Fruit fly (Drosophila melanogaster): Measurements from ENCODE around the gene CG8478.

Gene CG8478

DNA sequence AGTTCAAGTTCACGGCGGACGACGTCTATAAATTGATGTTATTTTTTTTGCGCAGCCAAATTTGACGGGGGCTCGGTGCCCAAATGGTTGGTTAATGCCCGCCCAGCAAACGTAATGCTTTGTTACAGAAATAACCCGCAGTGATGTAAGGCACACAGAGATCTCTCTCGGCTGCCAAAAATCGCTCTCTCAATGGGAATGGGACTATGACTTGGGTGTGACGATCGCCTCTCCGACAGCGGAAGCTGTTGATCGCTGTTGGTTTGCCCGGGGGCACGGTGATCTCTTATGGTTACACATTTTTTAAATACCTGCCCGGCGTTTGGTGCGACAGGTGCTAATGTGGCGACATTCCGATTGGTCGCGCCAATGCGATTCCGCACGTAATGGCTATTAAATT lies 6.7 kb downstream of the CG8478 start (continued):
- TF ChIP-seq Pdp1 (GFP tag; optimal IDR thresholded peaks at IDR 0.05) (peak in 1 of 2 experiments; percentile 97), CG2199 (GFP tag; IDR thresholded peaks at IDR 0.05) (no peak), TFAM (GFP tag; optimal IDR thresholded peaks at IDR 0.05) (no peak), CG4730 (GFP tag; IDR thresholded peaks at IDR 0.05) (no peak), BtbVII (GFP tag; optimal IDR thresholded peaks at IDR 0.05) (no peak), hkb (optimal IDR thresholded peaks at IDR 0.05) (no peak), hkb (GFP tag; IDR thresholded peaks at IDR 0.05) (no peak), CG34224 (GFP tag; IDR thresholded peaks at IDR 0.05; ENCODE audit: partially characterized antibody) (0 out of 3 replicates have a peak, but pooled peaks have one; percentile 26), chinmo (GFP tag; IDR thresholded peaks at IDR 0.05; ENCODE audit: partially characterized antibody) (peak; percentile 86; the same call in 3 of the 4 replicates), CG16863 (GFP tag; optimal IDR thresholded peaks at IDR 0.05) (no peak), tgo (GFP tag; IDR thresholded peaks at IDR 0.05) (no peak), Med (GFP tag) (peak; percentile 51)

DNA sequence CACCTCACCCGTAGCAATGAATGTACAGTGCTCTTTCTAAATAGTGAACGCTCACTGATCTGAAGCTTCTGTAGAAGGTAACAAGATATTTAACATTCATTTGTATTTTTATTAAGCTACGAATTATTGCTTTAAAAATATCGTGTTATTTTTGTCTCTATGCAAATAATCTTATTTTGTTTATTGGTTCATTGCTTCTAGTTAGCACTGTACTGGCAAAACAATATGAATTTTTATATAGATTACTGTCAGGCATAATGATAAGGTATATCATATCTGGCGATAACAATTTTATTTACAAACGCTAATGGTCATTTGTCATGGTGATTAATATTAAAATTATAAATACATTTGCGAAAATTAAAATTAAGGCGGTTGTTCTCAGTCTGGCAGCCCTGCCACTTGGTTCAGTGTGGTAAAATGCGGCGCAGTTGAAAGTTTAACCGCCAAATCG lies 8.1 kb downstream of the CG8478 start, which contains the start of gene CG9471:
CG9471 (minus strand) TSS at position 24 of the 454 bp plus-strand sequence.
- TF ChIP-seq eyg (GFP tag; optimal IDR thresholded peaks at IDR 0.05) (peak; percentile 86), Hand (GFP tag; optimal IDR thresholded peaks at IDR 0.05) (peak; percentile 93), Asciz (GFP tag; optimal IDR thresholded peaks at IDR 0.05) (peak; percentile 81), zfh2 (GFP tag; optimal IDR thresholded peaks at IDR 0.05) (peak; percentile 85), dpn (GFP tag; optimal IDR thresholded peaks at IDR 0.05) (peak; percentile 90 to 93), Dll (GFP tag; IDR thresholded peaks at IDR 0.05; ENCODE audit: partially characterized antibody) (no peak), dmrt99B (tag; optimal IDR thresholded peaks at IDR 0.05) (peak; percentile 91), CG9437 (GFP tag; optimal IDR thresholded peaks at IDR 0.05) (peak; percentile 82), Myb (GFP tag; optimal IDR thresholded peaks at IDR 0.05) (peak; percentile 74), CG17385 (GFP tag; optimal IDR thresholded peaks at IDR 0.05) (peak; percentile 91), ind (GFP tag; optimal IDR thresholded peaks at IDR 0.05) (peak; percentile 93), Opbp (GFP tag; IDR thresholded peaks at IDR 0.05; ENCODE audit: partially characterized antibody) (no peak), maf-S (GFP tag; optimal IDR thresholded peaks at IDR 0.05) (peak; percentile 86), Deaf1 (tag; optimal IDR thresholded peaks at IDR 0.05) (peak; percentile 73), CG18599 (GFP tag; optimal IDR thresholded peaks at IDR 0.05) (peak; percentile 94), CG2678 (tag; optimal IDR thresholded peaks at IDR 0.05) (peak; percentile 95), CG30431 (GFP tag; optimal IDR thresholded peaks at IDR 0.05) (peak; percentile 72), Side (GFP tag; optimal IDR thresholded peaks at IDR 0.05) (peak; percentile 88), tna (GFP tag; IDR thresholded peaks at IDR 0.05; ENCODE audit: partially characterized antibody) (no peak), vfl (GFP tag; optimal IDR thresholded peaks at IDR 0.05) (peak; percentile 82), CkIIα-i1 (GFP tag; IDR thresholded peaks at IDR 0.05) (no peak), Adf1 (GFP tag; IDR thresholded peaks at IDR 0.05) (peak; percentile 71), CG18476 (GFP tag; optimal IDR thresholded peaks at IDR 0.05) (peak; percentile 89), Aef1 (GFP tag; IDR thresholded peaks at IDR 0.05) (peak; percentile 91), Drgx (GFP tag; IDR thresholded peaks at IDR 0.05) (peak; percentile 94), sob (GFP tag; IDR thresholded peaks at IDR 0.05) (peak; percentile 94), Vsx1 (GFP tag; optimal IDR thresholded peaks at IDR 0.05) (peak; percentile 74), CG18011 (GFP tag; optimal IDR thresholded peaks at IDR 0.05) (peak; percentile 72), Dad (GFP tag; optimal IDR thresholded peaks at IDR 0.05) (peak; percentile 75), Lhr (GFP tag; optimal IDR thresholded peaks at IDR 0.05) (peak; percentile 34), lab (GFP tag; optimal IDR thresholded peaks at IDR 0.05) (peak; percentile 96), CG17829 (tag; optimal IDR thresholded peaks at IDR 0.05) (peak; percentile 91), grn (GFP tag; optimal IDR thresholded peaks at IDR 0.05) (peak; percentile 82), CG15011 (GFP tag; optimal IDR thresholded peaks at IDR 0.05) (peak; percentile 86), tgo (GFP tag; IDR thresholded peaks at IDR 0.05) (peak; percentile 92), Sin3A (optimal IDR thresholded peaks at IDR 0.05) (no peak), CG31441 (GFP tag; IDR thresholded peaks at IDR 0.05) (peak; percentile 95), Six4 (GFP tag; optimal IDR thresholded peaks at IDR 0.05) (peak; percentile 88), slp2 (GFP tag; optimal IDR thresholded peaks at IDR 0.05) (peak; percentile 89)

Measured in whole organism, embryonic.